Fruit fly (Drosophila melanogaster) whole organism, embryonic: ENCODE results near the gene Eip75B.
A peak's percentile ranks its signal among the peaks of the same experiment; 100 is the strongest.

Source experiments
- BtbVII ChIP-seq: fragments of 200-800 bp; sonication (Bioruptor generic); optimal IDR thresholded peaks from 3 replicates; lab custom pipeline; 2017; ENCODE audit warnings: missing biosample characterization, mild to moderate bottlenecking, missing genetic modification characterization
- CG10147 ChIP-seq: fragments of 200-800 bp; sonication (Bioruptor generic); optimal IDR thresholded peaks from 2 replicates; lab custom pipeline; 2019; ENCODE audit warnings: missing biosample characterization, mild to moderate bottlenecking, missing genetic modification characterization, moderate library complexity
- CG10321 ChIP-seq: fragments of 200-800 bp; sonication (Bioruptor generic); IDR thresholded peaks from 2 replicates; pipeline ENCODE4 v1.3.6; 2022; ENCODE audit warnings: missing biosample characterization, missing genetic modification characterization
- CG10431 ChIP-seq: fragments of 200-800 bp; sonication (Bioruptor generic); optimal IDR thresholded peaks from 3 replicates; lab custom pipeline; 2018; ENCODE audit warnings: missing biosample characterization, mild to moderate bottlenecking, missing genetic modification characterization
- CG11093 ChIP-seq: fragments of 200-800 bp; sonication (Bioruptor generic); IDR thresholded peaks from 3 replicates; pipeline ENCODE4 v1.3.6; 2022; ENCODE audit warnings: missing biosample characterization, missing genetic modification characterization
- CG11723 ChIP-seq: fragments of 200-800 bp; sonication (Bioruptor generic); optimal IDR thresholded peaks from 2 replicates; lab custom pipeline; 2017; ENCODE audit warnings: missing biosample characterization, mild to moderate bottlenecking, missing genetic modification characterization
- CG12942 ChIP-seq: fragments of 200-800 bp; sonication (Bioruptor generic); optimal IDR thresholded peaks from 3 replicates; lab custom pipeline; 2016; ENCODE audit warnings: missing biosample characterization, missing genetic modification characterization
- CG14441 ChIP-seq: fragments of 200-800 bp; sonication (Bioruptor generic); IDR thresholded peaks from 2 replicates; pipeline ENCODE4 v1.3.6; 2022; ENCODE audit warnings: missing biosample characterization, missing genetic modification characterization
- CG14667 ChIP-seq: fragments of 200-800 bp; sonication (Bioruptor generic); IDR thresholded peaks from 2 replicates; pipeline ENCODE4 v1.3.6; 2022; ENCODE audit warnings: missing biosample characterization, missing genetic modification characterization
- CG1832 ChIP-seq: fragments of 200-800 bp; sonication (Bioruptor generic); optimal IDR thresholded peaks from 2 replicates; lab custom pipeline; 2017; ENCODE audit warnings: missing biosample characterization, mild to moderate bottlenecking, missing genetic modification characterization, inconsistent platforms
- CG2129 ChIP-seq: fragments of 200-800 bp; sonication (Bioruptor generic); IDR thresholded peaks from 2 replicates; pipeline ENCODE4 v1.3.6; 2022; ENCODE audit warnings: missing biosample characterization, missing genetic modification characterization; ENCODE audit not compliant: partially characterized antibody
- CG2889 ChIP-seq: fragments of 200-800 bp; sonication (Bioruptor generic); IDR thresholded peaks from 3 replicates; pipeline ENCODE4 v1.3.6; 2022; ENCODE audit warnings: missing biosample characterization, missing genetic modification characterization
- CG34224 ChIP-seq: fragments of 200-800 bp; sonication (Bioruptor generic); IDR thresholded peaks from 3 replicates; pipeline ENCODE4 v1.3.6; 2022; ENCODE audit warnings: missing biosample characterization, missing genetic modification characterization; ENCODE audit not compliant: partially characterized antibody
- CG3847 ChIP-seq: fragments of 200-800 bp; sonication (Bioruptor generic); IDR thresholded peaks from 2 replicates; pipeline ENCODE4 v1.3.6; 2022; ENCODE audit warnings: missing biosample characterization, missing genetic modification characterization
- CG4820 ChIP-seq: fragments of 200-800 bp; sonication (Bioruptor generic); optimal IDR thresholded peaks from 3 replicates; lab custom pipeline; 2016; ENCODE audit warnings: missing biosample characterization, missing genetic modification characterization
- CG7786 ChIP-seq: fragments of 200-800 bp; sonication (Bioruptor generic); optimal IDR thresholded peaks from 2 replicates; lab custom pipeline; 2016; ENCODE audit warnings: missing biosample characterization, missing genetic modification characterization
- Dfd ChIP-seq, 2 experiments: fragments of >200 bp; optimal IDR thresholded peaks; 2 replicates each; lab custom pipeline; 2017; ENCODE audit warnings: missing biosample characterization in 2 of 2, missing genetic modification characterization in 2 of 2
- Drgx ChIP-seq: fragments of 200-800 bp; sonication (Bioruptor generic); IDR thresholded peaks from 2 replicates; pipeline ENCODE4 v1.3.6; 2022; ENCODE audit warnings: missing biosample characterization, missing genetic modification characterization
- Ets65A ChIP-seq: fragments of 200-800 bp; sonication (Bioruptor generic); peaks from one replicate; lab custom pipeline; 2016; ENCODE audit warnings: missing biosample characterization, missing genetic modification characterization
- H2.0 ChIP-seq: fragments of 200-800 bp; sonication (Bioruptor generic); IDR thresholded peaks from 2 replicates; pipeline ENCODE4 v1.3.6; 2022; ENCODE audit warnings: missing biosample characterization, missing genetic modification characterization
- HHEX ChIP-seq: fragments of 200-800 bp; sonication (Bioruptor generic); optimal IDR thresholded peaks from 3 replicates; lab custom pipeline; 2017; ENCODE audit warnings: missing biosample characterization, mild to moderate bottlenecking, missing genetic modification characterization, missing genetic modification reagents
- Lhr ChIP-seq: fragments of 200-800 bp; sonication (Bioruptor generic); optimal IDR thresholded peaks from 3 replicates; lab custom pipeline; 2017; ENCODE audit warnings: mild to moderate bottlenecking, missing biosample characterization, missing genetic modification reagents, missing genetic modification characterization
- Lim3 ChIP-seq: fragments of 200-800 bp; sonication (Bioruptor generic); IDR thresholded peaks from 2 replicates; pipeline ENCODE4 v1.3.6; 2022; ENCODE audit warnings: missing biosample characterization, missing genetic modification characterization
- Six4 ChIP-seq: fragments of 200-800 bp; sonication (Bioruptor generic); optimal IDR thresholded peaks from 2 replicates; lab custom pipeline; 2016; ENCODE audit warnings: missing biosample characterization, missing genetic modification characterization
- TFAM ChIP-seq: fragments of 200-800 bp; sonication (Bioruptor generic); optimal IDR thresholded peaks from 2 replicates; lab custom pipeline; 2017; ENCODE audit warnings: missing biosample characterization, missing genetic modification characterization, inconsistent platforms
- amos ChIP-seq: fragments of 200-800 bp; sonication (Bioruptor generic); IDR thresholded peaks from 2 replicates; pipeline ENCODE4 v1.3.6; 2022; ENCODE audit warnings: missing biosample characterization, missing genetic modification characterization; ENCODE audit not compliant: partially characterized antibody
- aop ChIP-seq: fragments of 200-800 bp; sonication (Bioruptor generic); IDR thresholded peaks from 2 replicates; pipeline ENCODE4 v1.3.6; 2022; ENCODE audit warnings: missing biosample characterization, missing genetic modification characterization
- bsh ChIP-seq, 2 experiments: fragments of 200-800 bp; sonication (Bioruptor generic); optimal IDR thresholded peaks; 2 replicates each; lab custom pipeline; 2017 to 2018; ENCODE audit warnings: mild to moderate bottlenecking in 2 of 2, missing biosample characterization in 2 of 2, missing genetic modification characterization in 2 of 2, moderate library complexity in 1 of 2
- btn ChIP-seq: fragments of 200-800 bp; sonication (Bioruptor generic); optimal IDR thresholded peaks from 2 replicates; lab custom pipeline; 2016; ENCODE audit warnings: missing biosample characterization, missing genetic modification characterization
- cas ChIP-seq: fragments of 200-800 bp; sonication (Bioruptor generic); IDR thresholded peaks from 2 replicates; pipeline ENCODE4 v1.3.6; 2022; ENCODE audit warnings: missing biosample characterization, missing genetic modification characterization
- cg ChIP-seq: fragments of 200-800 bp; sonication (Bioruptor generic); optimal IDR thresholded peaks from 3 replicates; lab custom pipeline; 2019; ENCODE audit warnings: missing biosample characterization, mild to moderate bottlenecking, missing genetic modification characterization, moderate library complexity
- ewg ChIP-seq: fragments of 200-800 bp; sonication (Bioruptor generic); optimal IDR thresholded peaks from 3 replicates; lab custom pipeline; 2017; ENCODE audit warnings: mild to moderate bottlenecking, missing biosample characterization, missing genetic modification reagents, missing genetic modification characterization
- exex ChIP-seq: fragments of 200-800 bp; sonication (Bioruptor generic); optimal IDR thresholded peaks from 4 replicates; lab custom pipeline; 2018; ENCODE audit warnings: missing biosample characterization, mild to moderate bottlenecking, missing genetic modification characterization, moderate library complexity
- gem ChIP-seq: fragments of 200-800 bp; sonication (Bioruptor generic); optimal IDR thresholded peaks from 2 replicates; lab custom pipeline; 2019; ENCODE audit warnings: missing biosample characterization, mild to moderate bottlenecking, missing genetic modification characterization, moderate library complexity
- gsb ChIP-seq: fragments of 200-800 bp; sonication (Bioruptor generic); IDR thresholded peaks from 2 replicates; pipeline ENCODE4 v1.3.6; 2022; ENCODE audit warnings: missing biosample characterization, missing genetic modification characterization
- hb ChIP-seq: fragments of 200-800 bp; sonication (Bioruptor generic); IDR thresholded peaks from 3 replicates; pipeline ENCODE4 v1.3.6; 2022; ENCODE audit warnings: missing biosample characterization, missing genetic modification characterization; ENCODE audit not compliant: partially characterized antibody
- nom ChIP-seq: fragments of 200-800 bp; sonication (Bioruptor generic); optimal IDR thresholded peaks from 2 replicates; lab custom pipeline; 2017; ENCODE audit warnings: missing biosample characterization, missing genetic modification characterization, mild to moderate bottlenecking, moderate library complexity, missing genetic modification reagents
- pfk ChIP-seq: fragments of 200-800 bp; sonication (Bioruptor generic); optimal IDR thresholded peaks from 2 replicates; lab custom pipeline; 2018; ENCODE audit warnings: missing biosample characterization, mild to moderate bottlenecking, missing genetic modification characterization, moderate library complexity
- sens ChIP-seq: fragments of 200-800 bp; sonication (Bioruptor generic); peaks from one replicate; lab custom pipeline; 2016; ENCODE audit warnings: missing biosample characterization, missing genetic modification characterization
- sens-2 ChIP-seq: fragments of 200-800 bp; sonication (Bioruptor generic); IDR thresholded peaks from 2 replicates; pipeline ENCODE4 v1.3.6; 2022; ENCODE audit warnings: missing biosample characterization, missing genetic modification characterization
- tin ChIP-seq: fragments of 200-800 bp; sonication (Bioruptor generic); optimal IDR thresholded peaks from 3 replicates; lab custom pipeline; 2016; ENCODE audit warnings: missing biosample characterization, missing genetic modification characterization
- vvl ChIP-seq: fragments of 200-800 bp; sonication (Bioruptor generic); IDR thresholded peaks from 2 replicates; pipeline ENCODE4 v1.3.6; 2022; ENCODE audit warnings: missing biosample characterization, missing genetic modification characterization
- wdn ChIP-seq: fragments of 200-800 bp; sonication (Bioruptor generic); IDR thresholded peaks from 2 replicates; pipeline ENCODE4 v1.3.6; 2022; ENCODE audit warnings: missing biosample characterization, missing genetic modification characterization

Gene Eip75B

dm6 chr3L:18081494-18081893 lies 17.0 kb upstream of the Eip75B start:
- TF ChIP-seq CG7786 (GFP tag; lab: Kevin White, UChicago) = no peak
- TF ChIP-seq gem (tag; lab: Kevin White, UChicago) = no peak
- TF ChIP-seq CG12942 = no peak
- TF ChIP-seq ewg (GFP tag; lab: Kevin White, UChicago) = no peak
- TF ChIP-seq CG10431 = no peak
- no peak for TF ChIP-seq amos (GFP tag; lab: Robert Waterston, UW)
- no peak for TF ChIP-seq btn
- TF ChIP-seq exex = no peak
- TF ChIP-seq aop (GFP tag; lab: Robert Waterston, UW) = no peak
- no peak for TF ChIP-seq CG14441
- TF ChIP-seq CG14667 = no peak
- TF ChIP-seq CG11093 (GFP tag; lab: Robert Waterston, UW) = no peak
- no peak for TF ChIP-seq vvl (GFP tag; lab: Robert Waterston, UW)
- no peak for TF ChIP-seq BtbVII
- TF ChIP-seq Lim3 (GFP tag; lab: Robert Waterston, UW) = no peak
- no peak for TF ChIP-seq wdn (GFP tag; lab: Robert Waterston, UW)
- no peak for TF ChIP-seq gsb (GFP tag; lab: Robert Waterston, UW)
- TF ChIP-seq H2.0 = no peak

dm6 chr3L:18079610-18080497 lies 15.4 kb upstream of the Eip75B start:
- peak; percentile 67 for TF ChIP-seq Ets65A (GFP tag; lab: Kevin White, UChicago)
- TF ChIP-seq sens (GFP tag; lab: Kevin White, UChicago) = peak; percentile 26
- peak; percentile 60 for TF ChIP-seq Drgx (GFP tag; lab: Robert Waterston, UW)
- TF ChIP-seq nom (GFP tag; lab: Kevin White, UChicago) = peak; percentile 96
- TF ChIP-seq bsh (GFP tag; optimal IDR thresholded peaks at IDR 0.05; lab: Kevin White, UChicago) = peak in 1 of 2 experiments; percentile 98
- TF ChIP-seq cas = no peak
- TF ChIP-seq sens-2 (GFP tag; lab: Robert Waterston, UW) = no peak
- TF ChIP-seq CG11723 = no peak

- no peak for TF ChIP-seq CG10147
- TF ChIP-seq Ets65A (GFP tag; lab: Kevin White, UChicago) = peak; percentile 79
- peak; percentile 46 for TF ChIP-seq cg (GFP tag; lab: Kevin White, UChicago)
Observed at dm6 chr3L:18079123-18079522, 14.6 kb upstream of the Eip75B start.

- TF ChIP-seq CG3847 (GFP tag; lab: Robert Waterston, UW) (no peak), CG2129 (GFP tag; lab: Robert Waterston, UW) (no peak), bsh (GFP tag; optimal IDR thresholded peaks at IDR 0.05; lab: Kevin White, UChicago) (peak in 1 of 2 experiments; percentile 60), Drgx (GFP tag; lab: Robert Waterston, UW) (peak; percentile 58), hb (GFP tag; lab: Robert Waterston, UW) (no peak)
Observed at dm6 chr3L:18078614-18079013, 14.1 kb upstream of the Eip75B start.

dm6 chr3L:18077649-18078417 lies 13.3 kb upstream of the Eip75B start:
- TF ChIP-seq CG34224 (GFP tag; lab: Robert Waterston, UW) (no peak), Dfd (GFP tag; optimal IDR thresholded peaks at IDR 0.05; lab: Kevin White, UChicago) (no peak), Six4 (GFP tag; lab: Kevin White, UChicago) (peak; percentile 8), TFAM (no peak), CG10321 (GFP tag; lab: Robert Waterston, UW) (0 out of 2 replicates have a peak, but pooled peaks have one; percentile 12), CG2889 (no peak), Lhr (GFP tag; lab: Kevin White, UChicago) (no peak), CG1832 (peak; percentile 23), HHEX (GFP tag; lab: Kevin White, UChicago) (no peak), CG4820 (GFP tag; lab: Kevin White, UChicago) (no peak), tin (GFP tag; lab: Kevin White, UChicago) (peak; percentile 27), pfk (GFP tag; lab: Kevin White, UChicago) (no peak)
